Fruit fly (Drosophila melanogaster) whole organism, embryonic: ENCODE data around the gene CG9008.
A peak's percentile ranks its signal among the peaks of the same experiment; 100 is the strongest.

Experiments
- BEAF-32 ChIP-seq: fragments of 200-800 bp; sonication (Bioruptor generic); optimal IDR thresholded peaks from 3 replicates; lab custom pipeline; 2017; ENCODE audit warnings: missing biosample characterization, missing genetic modification characterization, mild to moderate bottlenecking, moderate library complexity, missing genetic modification reagents
- Bgb ChIP-seq: fragments of 200-800 bp; sonication (Bioruptor generic); IDR thresholded peaks from 2 replicates; pipeline ENCODE4 v1.3.6; 2022; ENCODE audit warnings: missing biosample characterization, missing genetic modification characterization; ENCODE audit not compliant: partially characterized antibody
- CG1024 ChIP-seq: fragments of 200-800 bp; sonication (Bioruptor generic); IDR thresholded peaks from 2 replicates; pipeline ENCODE4 v1.3.6; 2022; ENCODE audit warnings: missing biosample characterization, missing genetic modification characterization
- CG10267 ChIP-seq: fragments of 200-800 bp; sonication (Bioruptor generic); optimal IDR thresholded peaks from 2 replicates; lab custom pipeline; 2018; ENCODE audit warnings: missing biosample characterization, mild to moderate bottlenecking, missing genetic modification characterization, moderate library complexity
- CG11456 ChIP-seq: fragments of 200-800 bp; sonication (Bioruptor generic); IDR thresholded peaks from 3 replicates; pipeline ENCODE4 v1.3.6; 2022; ENCODE audit warnings: missing biosample characterization, missing genetic modification characterization
- CG13287 ChIP-seq: fragments of 200-800 bp; sonication (Bioruptor generic); IDR thresholded peaks from 2 replicates; pipeline ENCODE4 v1.3.6; 2022; ENCODE audit warnings: missing biosample characterization, missing genetic modification characterization; ENCODE audit not compliant: partially characterized antibody
- CG13424 ChIP-seq: fragments of 200-800 bp; sonication (Bioruptor generic); optimal IDR thresholded peaks from 2 replicates; lab custom pipeline; 2019; ENCODE audit warnings: missing biosample characterization, mild to moderate bottlenecking, missing genetic modification characterization, moderate library complexity
- CG14710 ChIP-seq: fragments of 200-800 bp; sonication (Bioruptor generic); optimal IDR thresholded peaks from 3 replicates; lab custom pipeline; 2019; ENCODE audit warnings: missing biosample characterization, mild to moderate bottlenecking, missing genetic modification characterization, moderate library complexity
- CG14860 ChIP-seq: fragments of 200-800 bp; sonication (Bioruptor generic); IDR thresholded peaks from 3 replicates; pipeline ENCODE4 v1.3.6; 2022; ENCODE audit warnings: missing biosample characterization, missing genetic modification characterization; ENCODE audit not compliant: partially characterized antibody
- CG16813 ChIP-seq: fragments of 200-800 bp; sonication (Bioruptor generic); IDR thresholded peaks from 3 replicates; pipeline ENCODE4 v1.3.6; 2022; ENCODE audit warnings: missing biosample characterization, missing genetic modification characterization; ENCODE audit not compliant: partially characterized antibody
- CG17361 ChIP-seq: fragments of 200-800 bp; sonication (Bioruptor generic); IDR thresholded peaks from 3 replicates; pipeline ENCODE4 v1.3.6; 2022; ENCODE audit warnings: missing biosample characterization, missing genetic modification characterization
- CG2116 ChIP-seq: fragments of 200-800 bp; sonication (Bioruptor generic); optimal IDR thresholded peaks from 3 replicates; lab custom pipeline; 2018; ENCODE audit warnings: missing biosample characterization, mild to moderate bottlenecking, missing genetic modification characterization
- CG33557 ChIP-seq: fragments of 200-800 bp; sonication (Bioruptor generic); optimal IDR thresholded peaks from 2 replicates; lab custom pipeline; 2019; ENCODE audit warnings: missing biosample characterization, mild to moderate bottlenecking, missing genetic modification characterization, moderate library complexity
- CG3995 ChIP-seq: fragments of 200-800 bp; sonication (Bioruptor generic); optimal IDR thresholded peaks from 3 replicates; lab custom pipeline; 2016; ENCODE audit warnings: missing biosample characterization, missing genetic modification characterization
- CG7963 ChIP-seq: fragments of 200-800 bp; sonication (Bioruptor generic); IDR thresholded peaks from 3 replicates; pipeline ENCODE4 v1.3.6; 2022; ENCODE audit warnings: missing biosample characterization, missing genetic modification characterization; ENCODE audit not compliant: partially characterized antibody
- CG8281 ChIP-seq: fragments of 200-800 bp; sonication (Bioruptor generic); optimal IDR thresholded peaks from 2 replicates; lab custom pipeline; 2018; ENCODE audit warnings: missing biosample characterization, mild to moderate bottlenecking, missing genetic modification characterization, moderate library complexity
- CG9727 ChIP-seq: fragments of 200-800 bp; sonication (Bioruptor generic); optimal IDR thresholded peaks from 3 replicates; lab custom pipeline; 2017; ENCODE audit warnings: missing biosample characterization, mild to moderate bottlenecking, missing genetic modification characterization
- Chrac-16 ChIP-seq: fragments of 200-800 bp; sonication (Bioruptor generic); optimal IDR thresholded peaks from 3 replicates; lab custom pipeline; 2016; ENCODE audit warnings: missing biosample characterization, missing genetic modification characterization
- Dll ChIP-seq: fragments of 200-800 bp; sonication (Bioruptor generic); IDR thresholded peaks from 4 replicates; pipeline ENCODE4 v1.3.6; 2022; ENCODE audit warnings: missing biosample characterization, missing genetic modification characterization; ENCODE audit not compliant: partially characterized antibody
- Dref ChIP-seq: fragments of 200-800 bp; sonication (Bioruptor generic); IDR thresholded peaks from 2 replicates; pipeline ENCODE4 v1.3.6; 2022; ENCODE audit warnings: missing biosample characterization, missing genetic modification characterization
- E2f2 ChIP-seq: fragments of 200-800 bp; sonication (Bioruptor generic); IDR thresholded peaks from 2 replicates; pipeline ENCODE4 v1.3.6; 2022; ENCODE audit warnings: missing biosample characterization, missing genetic modification characterization
- Gug ChIP-seq: fragments of 200-800 bp; sonication (Bioruptor generic); IDR thresholded peaks from 4 replicates; pipeline ENCODE4 v1.3.6; 2022; ENCODE audit warnings: missing biosample characterization, missing genetic modification characterization
- MBD-R2 ChIP-seq: fragments of 200-800 bp; sonication (Bioruptor generic); IDR thresholded peaks from 2 replicates; pipeline ENCODE4 v1.3.6; 2022; ENCODE audit warnings: missing biosample characterization, missing genetic modification characterization
- MESR4 ChIP-seq: fragments of 200-800 bp; sonication (Bioruptor generic); optimal IDR thresholded peaks from 2 replicates; lab custom pipeline; 2018; ENCODE audit warnings: missing biosample characterization, mild to moderate bottlenecking, missing genetic modification characterization, moderate library complexity
- NC2β ChIP-seq: fragments of 200-800 bp; sonication (Bioruptor generic); optimal IDR thresholded peaks from 2 replicates; lab custom pipeline; 2016; ENCODE audit warnings: missing biosample characterization, missing genetic modification characterization
- NFAT ChIP-seq: fragments of 200-800 bp; sonication (Bioruptor generic); IDR thresholded peaks from 2 replicates; pipeline ENCODE4 v1.3.6; 2022; ENCODE audit warnings: missing biosample characterization, missing genetic modification characterization
- Oli ChIP-seq: fragments of 200-800 bp; sonication (Bioruptor generic); optimal IDR thresholded peaks from 2 replicates; lab custom pipeline; 2018; ENCODE audit warnings: missing biosample characterization, mild to moderate bottlenecking, missing genetic modification characterization, moderate library complexity
- Scr ChIP-seq: fragments of 200-800 bp; sonication (Bioruptor generic); IDR thresholded peaks from 2 replicates; pipeline ENCODE4 v1.3.6; 2022; ENCODE audit warnings: missing biosample characterization, missing genetic modification characterization; ENCODE audit not compliant: partially characterized antibody
- Sry-β ChIP-seq: fragments of 200-800 bp; sonication (Bioruptor generic); optimal IDR thresholded peaks from 2 replicates; lab custom pipeline; 2018; ENCODE audit warnings: missing biosample characterization, mild to moderate bottlenecking, missing genetic modification characterization, moderate library complexity
- Xbp1 ChIP-seq: fragments of 200-800 bp; sonication (Bioruptor generic); optimal IDR thresholded peaks from 3 replicates; lab custom pipeline; 2016; ENCODE audit warnings: missing biosample characterization, mild to moderate bottlenecking, missing genetic modification characterization
- bab2 ChIP-seq: fragments of 200-800 bp; sonication (Bioruptor generic); optimal IDR thresholded peaks from 2 replicates; lab custom pipeline; 2016; ENCODE audit warnings: missing biosample characterization, missing genetic modification characterization
- bbx ChIP-seq: fragments of 200-800 bp; sonication (Bioruptor generic); IDR thresholded peaks from 2 replicates; pipeline ENCODE4 v1.3.6; 2022; ENCODE audit warnings: missing biosample characterization, missing genetic modification characterization; ENCODE audit not compliant: partially characterized antibody
- dysf ChIP-seq: fragments of 200-800 bp; sonication (Bioruptor generic); IDR thresholded peaks from 3 replicates; pipeline ENCODE4 v1.3.6; 2022; ENCODE audit warnings: missing biosample characterization, missing genetic modification characterization
- fu2 ChIP-seq: fragments of 200-800 bp; sonication (Bioruptor generic); optimal IDR thresholded peaks from 2 replicates; lab custom pipeline; 2016; ENCODE audit warnings: missing biosample characterization, missing genetic modification characterization
- gcm2 ChIP-seq: fragments of 200-800 bp; sonication (Bioruptor generic); optimal IDR thresholded peaks from 2 replicates; lab custom pipeline; 2016; ENCODE audit warnings: missing biosample characterization, missing genetic modification characterization
- grau ChIP-seq: fragments of 200-800 bp; optimal IDR thresholded peaks from 3 replicates; lab custom pipeline; 2019; ENCODE audit warnings: missing biosample characterization, mild to moderate bottlenecking, missing genetic modification characterization, moderate library complexity
- h ChIP-seq: fragments of >200 bp; optimal IDR thresholded peaks from 2 replicates; lab custom pipeline; 2017
- hb ChIP-seq: fragments of 200-800 bp; sonication (Bioruptor generic); IDR thresholded peaks from 3 replicates; pipeline ENCODE4 v1.3.6; 2022; ENCODE audit warnings: missing biosample characterization, missing genetic modification characterization; ENCODE audit not compliant: partially characterized antibody
- inv ChIP-seq: fragments of 200-800 bp; sonication (Bioruptor generic); IDR thresholded peaks from 2 replicates; pipeline ENCODE4 v1.3.6; 2022; ENCODE audit warnings: missing biosample characterization, missing genetic modification characterization; ENCODE audit not compliant: partially characterized antibody
- kni ChIP-seq: fragments of 200-800 bp; sonication (Bioruptor generic); optimal IDR thresholded peaks from 3 replicates; lab custom pipeline; 2017; ENCODE audit warnings: mild to moderate bottlenecking, missing biosample characterization, missing genetic modification reagents, missing genetic modification characterization
- knrl ChIP-seq: fragments of 200-800 bp; sonication (Bioruptor generic); IDR thresholded peaks from 3 replicates; pipeline ENCODE4 v1.3.6; 2022; ENCODE audit warnings: missing biosample characterization, missing genetic modification characterization; ENCODE audit not compliant: partially characterized antibody
- lilli ChIP-seq: fragments of 200-800 bp; sonication (Bioruptor generic); optimal IDR thresholded peaks from 3 replicates; lab custom pipeline; 2016; ENCODE audit warnings: missing biosample characterization, missing genetic modification characterization
- odd ChIP-seq: fragments of 200-800 bp; sonication (Bioruptor generic); optimal IDR thresholded peaks from 2 replicates; lab custom pipeline; 2017; ENCODE audit warnings: missing biosample characterization, mild to moderate bottlenecking, missing genetic modification characterization
- pzg ChIP-seq: fragments of 200-800 bp; sonication (Bioruptor generic); optimal IDR thresholded peaks from 3 replicates; lab custom pipeline; 2018; ENCODE audit warnings: missing biosample characterization, mild to moderate bottlenecking, missing genetic modification characterization, moderate library complexity
- row ChIP-seq: fragments of 200-800 bp; sonication (Bioruptor generic); IDR thresholded peaks from 3 replicates; pipeline ENCODE4 v1.3.6; 2022; ENCODE audit warnings: missing biosample characterization, missing genetic modification characterization
- sens ChIP-seq: fragments of 200-800 bp; sonication (Bioruptor generic); peaks from one replicate; lab custom pipeline; 2016; ENCODE audit warnings: missing biosample characterization, missing genetic modification characterization
- slbo ChIP-seq: fragments of 200-800 bp; sonication (Bioruptor generic); IDR thresholded peaks from 2 replicates; pipeline ENCODE4 v1.3.6; 2022; ENCODE audit warnings: missing biosample characterization, missing genetic modification characterization

Gene CG9008

DNA sequence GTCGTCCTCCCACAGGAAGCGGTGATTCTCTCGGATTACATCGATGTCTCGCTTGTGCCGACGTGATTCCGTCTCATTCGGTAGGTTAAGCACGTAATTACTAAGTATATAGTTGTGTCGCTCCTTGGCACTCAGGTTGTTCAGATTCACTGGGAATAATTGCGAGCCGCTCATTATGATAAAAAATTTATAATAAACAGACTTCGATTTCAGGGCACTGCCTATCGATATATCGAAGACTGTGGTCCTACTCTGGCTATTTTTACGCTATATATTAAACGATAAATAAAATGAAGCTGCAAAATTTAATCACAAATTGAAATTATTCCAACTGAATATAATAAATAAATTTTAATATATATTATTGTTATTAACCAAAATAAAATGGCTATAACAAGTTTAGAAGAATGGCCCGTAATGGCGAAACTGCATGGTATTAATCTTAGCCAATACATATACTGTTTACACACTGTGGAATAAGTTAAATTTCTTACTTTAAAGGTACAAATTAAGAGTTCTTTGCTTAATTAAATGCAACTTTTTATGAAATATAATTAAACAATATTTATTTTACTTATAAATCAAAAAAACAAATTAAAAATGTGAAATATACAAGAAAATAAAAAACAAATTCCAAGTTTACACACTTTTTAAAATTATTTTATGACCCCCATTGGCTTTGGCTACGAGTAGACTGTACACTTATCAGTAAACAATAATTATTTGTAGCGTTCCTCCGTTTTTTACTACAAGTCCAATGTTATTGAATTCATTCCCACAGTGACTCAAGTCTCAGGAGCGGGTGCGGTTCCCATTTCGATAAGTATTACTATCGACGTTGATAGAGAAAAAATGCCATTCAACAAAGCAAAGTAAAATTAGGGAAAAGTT lies 3.5 kb upstream of the CG9008 start, which contains the start of gene Eato (continued):
- TF ChIP-seq CG2116 (GFP tag; lab: Kevin White, UChicago) (peak; percentile 34), E2f2 (GFP tag; lab: Robert Waterston, UW) (0 out of 2 replicates have a peak, but pooled peaks have one; percentile 6), Xbp1 (GFP tag; lab: Kevin White, UChicago) (peak; percentile 22), CG13287 (GFP tag; lab: Robert Waterston, UW) (peak; percentile 72), bbx (GFP tag; lab: Robert Waterston, UW) (peak; percentile 60), MESR4 (GFP tag; lab: Kevin White, UChicago) (peak; percentile 47), CG9727 (peak; percentile 37), Dll (peak; percentile 65), CG7963 (GFP tag; lab: Robert Waterston, UW) (peak; percentile 47; the same call in 1 of the 3 replicates), Scr (GFP tag; lab: Robert Waterston, UW) (peak; percentile 54), dysf (GFP tag; lab: Robert Waterston, UW) (no peak), Sry-β (GFP tag; lab: Kevin White, UChicago) (peak; percentile 81), fu2 (peak; percentile 16), NFAT (peak; percentile 19; the same call in 1 of the 2 replicates), CG11456 (GFP tag; lab: Robert Waterston, UW) (peak; percentile 5; the same call in 1 of the 3 replicates), hb (peak; percentile 52; the same call in 1 of the 3 replicates), odd (no peak), CG8281 (no peak), h (lab: Kevin White, UChicago) (no peak), kni (GFP tag; lab: Kevin White, UChicago) (no peak), lilli (peak; percentile 42), gcm2 (GFP tag; lab: Kevin White, UChicago) (no peak), bab2 (GFP tag; lab: Kevin White, UChicago) (no peak), Dref (GFP tag; lab: Robert Waterston, UW) (peak; percentile 77), Bgb (GFP tag; lab: Robert Waterston, UW) (peak; percentile 50), Gug (GFP tag; lab: Robert Waterston, UW) (peak; percentile 11; the same call in 1 of the 4 replicates), CG10267 (peak; percentile 9), CG3995 (GFP tag; lab: Kevin White, UChicago) (peak; percentile 93), CG17361 (GFP tag; lab: Robert Waterston, UW) (0 out of 3 replicates have a peak, but pooled peaks have one; percentile 55), row (GFP tag; lab: Robert Waterston, UW) (peak; percentile 73), Oli (tag; lab: Kevin White, UChicago) (no peak), MBD-R2 (GFP tag; lab: Robert Waterston, UW) (peak; percentile 71), sens (GFP tag; lab: Kevin White, UChicago) (peak; percentile 64), knrl (GFP tag; lab: Robert Waterston, UW) (peak; percentile 38; the same call in 2 of the 3 replicates), CG14860 (GFP tag; lab: Robert Waterston, UW) (peak; percentile 28; the same call in 1 of the 3 replicates), CG1024 (peak; percentile 19; the same call in 1 of the 2 replicates), pzg (GFP tag; lab: Kevin White, UChicago) (peak; percentile 20), CG13424 (tag; lab: Kevin White, UChicago) (peak; percentile 16), BEAF-32 (peak; percentile 66), Chrac-16 (GFP tag; lab: Kevin White, UChicago) (peak; percentile 0), NC2β (GFP tag; lab: Kevin White, UChicago) (no peak), inv (GFP tag; lab: Robert Waterston, UW) (peak; percentile 11), slbo (GFP tag; lab: Robert Waterston, UW) (peak; percentile 55), CG16813 (GFP tag; lab: Robert Waterston, UW) (peak; percentile 55), CG14710 (tag; lab: Kevin White, UChicago) (peak; percentile 30), CG33557 (GFP tag; lab: Kevin White, UChicago) (peak; percentile 8), grau (tag; lab: Kevin White, UChicago) (peak; percentile 8)
